Worm (Caenorhabditis elegans): ENCODE data around the gene fbxb-85.

Gene fbxb-85

DNA sequence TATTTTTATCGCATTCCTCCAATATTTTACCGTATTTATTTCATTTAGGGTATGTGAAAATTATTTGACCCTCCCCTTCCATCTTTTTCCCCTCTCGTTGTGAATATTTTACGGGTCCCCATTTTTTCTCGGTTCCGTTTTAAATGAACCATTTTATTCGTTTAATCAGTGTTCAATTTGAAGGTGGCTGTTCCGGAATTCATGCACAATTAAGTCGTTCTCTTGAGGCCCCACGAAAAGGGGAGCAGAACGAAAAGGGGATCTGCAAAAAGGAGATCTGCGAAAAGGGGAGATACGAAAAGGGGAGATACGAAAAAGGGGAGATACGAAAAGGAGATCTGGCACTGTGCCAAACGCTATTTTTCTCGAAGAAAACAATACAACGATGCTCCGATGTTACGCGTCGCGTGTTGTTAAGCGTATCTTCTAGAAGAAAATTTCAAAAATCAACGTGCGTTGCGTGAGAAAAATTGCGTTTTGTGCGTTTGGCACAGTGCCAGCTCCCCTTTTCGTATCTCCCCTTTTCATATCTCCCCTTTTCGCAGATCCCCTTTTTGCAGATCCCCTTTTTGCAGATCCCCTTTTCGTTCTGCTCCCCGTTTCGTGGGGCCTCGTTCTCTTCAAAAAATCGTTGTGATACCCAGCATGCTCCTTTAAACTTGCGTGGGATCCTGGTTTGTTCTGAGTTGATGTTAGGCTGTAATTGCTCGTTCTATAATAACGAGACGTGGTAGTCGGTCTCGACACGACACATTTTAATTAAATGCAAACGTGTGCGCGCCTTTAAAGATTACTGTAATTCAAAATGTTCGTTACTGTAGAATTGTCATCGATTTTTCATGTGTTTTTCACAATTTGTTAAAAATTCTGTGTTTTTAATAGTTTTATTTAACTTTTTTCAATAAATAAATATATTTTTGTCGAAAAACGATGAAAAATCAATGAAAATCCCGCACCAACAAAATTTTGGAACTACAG is 37.6 kb downstream of the fbxb-85 start (continued):
- TF ChIP-seq hlh-17 (GFP tag; optimal IDR thresholded peaks at IDR 0.05; ENCODE audit: borderline replicate concordance) (no peak), nhr-85 (tag) (peak; percentile 20), elt-2 (tag; optimal IDR thresholded peaks at IDR 0.05) (no peak), zag-1 (tag; optimal IDR thresholded peaks at IDR 0.05) (no peak), lin-14 (GFP tag; optimal IDR thresholded peaks at IDR 0.05) (no peak), nhr-71 (tag; optimal IDR thresholded peaks at IDR 0.05) (peak; percentile 51), lir-3 (tag; optimal IDR thresholded peaks at IDR 0.05; ENCODE audit: poor library complexity) (peak; percentile 16), nhr-76 (tag; optimal IDR thresholded peaks at IDR 0.05) (no peak), lin-35 (GFP tag; optimal IDR thresholded peaks at IDR 0.05) (no peak), unc-30 (tag; optimal IDR thresholded peaks at IDR 0.05) (no peak), vab-15 (tag; optimal IDR thresholded peaks at IDR 0.05) (no peak), grh-1 (GFP tag; IDR thresholded peaks at IDR 0.05) (no peak), snu-23 (GFP tag; optimal IDR thresholded peaks at IDR 0.05) (peak; percentile 3), lsy-2 (tag; optimal IDR thresholded peaks at IDR 0.05) (no peak), elt-3 (tag; optimal IDR thresholded peaks at IDR 0.05) (no peak), ceh-63 (GFP tag; optimal IDR thresholded peaks at IDR 0.05) (no peak), ztf-4 (tag; optimal IDR thresholded peaks at IDR 0.05) (no peak), sptf-1 (tag; optimal IDR thresholded peaks at IDR 0.05) (no peak), zip-4 (GFP tag; optimal IDR thresholded peaks at IDR 0.05) (no peak), nhr-84 (tag; optimal IDR thresholded peaks at IDR 0.05) (no peak), nhr-47 (tag; optimal IDR thresholded peaks at IDR 0.05) (peak; percentile 43), nhr-12 (tag; optimal IDR thresholded peaks at IDR 0.05) (no peak), hlh-4 (tag; optimal IDR thresholded peaks at IDR 0.05) (no peak), snpc-4 (tag; optimal IDR thresholded peaks at IDR 0.05) (no peak), efl-3 (GFP tag; optimal IDR thresholded peaks at IDR 0.05) (no peak), rnt-1 (tag; optimal IDR thresholded peaks at IDR 0.05) (peak; percentile 33), xbp-1 (tag; optimal IDR thresholded peaks at IDR 0.05) (peak; percentile 28), alr-1 (tag; optimal IDR thresholded peaks at IDR 0.05; ENCODE audit: borderline replicate concordance) (no peak), unc-130 (tag; optimal IDR thresholded peaks at IDR 0.05) (no peak), blmp-1 (tag; optimal IDR thresholded peaks at IDR 0.05) (no peak), tlp-1 (tag; optimal IDR thresholded peaks at IDR 0.05) (no peak), unc-98 (GFP tag; IDR thresholded peaks at IDR 0.05) (0 out of 2 replicates have a peak, but pooled peaks have one; percentile 52), ces-1 (GFP tag; optimal IDR thresholded peaks at IDR 0.05) (no peak)

DNA sequence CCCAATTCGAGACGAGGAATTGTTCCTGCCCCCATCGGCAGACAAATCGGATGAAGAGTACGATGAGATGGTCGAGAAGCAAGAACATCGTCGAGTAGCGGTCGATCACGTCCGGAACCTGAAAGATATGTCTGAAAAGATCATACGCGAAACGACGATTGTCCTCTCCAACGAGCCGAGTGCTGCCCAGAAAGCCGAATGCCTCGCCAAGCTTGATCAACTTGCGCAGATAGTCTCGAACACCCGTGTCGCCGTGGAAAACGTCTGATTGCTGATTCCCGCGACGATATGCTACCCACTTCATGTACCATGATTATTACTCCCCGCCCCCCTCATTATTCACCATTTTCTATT is 38.3 kb downstream of the fbxb-85 start:
- TF ChIP-seq blmp-1 (tag; optimal IDR thresholded peaks at IDR 0.05) = no peak
- TF ChIP-seq nhr-19 (GFP tag; conservative IDR thresholded peaks at IDR 0.05) = no peak

DNA sequence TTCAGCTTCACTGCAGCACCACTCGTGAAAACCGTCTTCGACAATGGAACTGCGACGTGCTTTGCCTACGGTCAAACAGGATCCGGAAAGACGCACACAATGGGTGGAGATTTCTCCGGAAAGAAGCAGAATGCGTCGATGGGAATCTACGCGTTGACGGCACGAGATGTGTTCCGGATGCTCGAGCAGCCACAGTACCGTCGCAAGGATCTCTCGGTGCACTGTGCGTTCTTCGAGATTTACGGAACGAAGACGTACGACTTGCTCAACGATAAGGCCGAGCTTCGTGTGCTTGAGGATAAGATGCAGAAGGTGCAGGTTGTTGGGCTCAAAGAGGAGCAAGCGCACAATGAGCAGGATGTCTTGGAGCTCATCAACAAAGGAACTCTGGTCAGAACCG is 39.2 kb downstream of the fbxb-85 start:
- TF ChIP-seq ztf-4 (tag; optimal IDR thresholded peaks at IDR 0.05) (no peak), aha-1 (tag; optimal IDR thresholded peaks at IDR 0.05) (no peak), ama-1 (optimal IDR thresholded peaks at IDR 0.05) (no peak), alr-1 (tag; optimal IDR thresholded peaks at IDR 0.05; ENCODE audit: borderline replicate concordance) (no peak), efl-1 (optimal IDR thresholded peaks at IDR 0.05) (no peak), efl-1 (GFP tag; optimal IDR thresholded peaks at IDR 0.05 in 1 of 2) (peak in 1 of 2 experiments; percentile 86), sox-4 (tag; optimal IDR thresholded peaks at IDR 0.05) (no peak), hpl-2 (GFP tag; optimal IDR thresholded peaks at IDR 0.05) (no peak)
